Fruit fly (Drosophila melanogaster): ENCODE measurements around the gene CG32277.

CG32277 gene

dm6 chr3L:3242121-3243083, 37.2 kb upstream of the CG32277 start (continued):
- TF ChIP-seq acj6 (GFP tag; optimal IDR thresholded peaks at IDR 0.05), result peak; percentile 43
- TF ChIP-seq CG11294 (GFP tag; IDR thresholded peaks at IDR 0.05), result no peak
- TF ChIP-seq CG16779 (tag; optimal IDR thresholded peaks at IDR 0.05), result no peak
- TF ChIP-seq CG6808 (GFP tag; optimal IDR thresholded peaks at IDR 0.05), result peak; percentile 32
- TF ChIP-seq dsx (GFP tag; optimal IDR thresholded peaks at IDR 0.05; ENCODE audit: poor library complexity, severe bottlenecking), result peak; percentile 41
- TF ChIP-seq CG6276 (GFP tag; optimal IDR thresholded peaks at IDR 0.05), result peak; percentile 6
- no peak for TF ChIP-seq Sox102F (GFP tag; optimal IDR thresholded peaks at IDR 0.05)
- TF ChIP-seq CG8632 (GFP tag; optimal IDR thresholded peaks at IDR 0.05), result no peak
- TF ChIP-seq lz (GFP tag; optimal IDR thresholded peaks at IDR 0.05), result peak; percentile 36
- TF ChIP-seq Sox15 (GFP tag; optimal IDR thresholded peaks at IDR 0.05), result no peak

dm6 chr3L:3241368-3241640, 36.1 kb upstream of the CG32277 start:
- TF ChIP-seq Hr38 (GFP tag; optimal IDR thresholded peaks at IDR 0.05) (no peak), svp (GFP tag) (peak; percentile 81)

DNA sequence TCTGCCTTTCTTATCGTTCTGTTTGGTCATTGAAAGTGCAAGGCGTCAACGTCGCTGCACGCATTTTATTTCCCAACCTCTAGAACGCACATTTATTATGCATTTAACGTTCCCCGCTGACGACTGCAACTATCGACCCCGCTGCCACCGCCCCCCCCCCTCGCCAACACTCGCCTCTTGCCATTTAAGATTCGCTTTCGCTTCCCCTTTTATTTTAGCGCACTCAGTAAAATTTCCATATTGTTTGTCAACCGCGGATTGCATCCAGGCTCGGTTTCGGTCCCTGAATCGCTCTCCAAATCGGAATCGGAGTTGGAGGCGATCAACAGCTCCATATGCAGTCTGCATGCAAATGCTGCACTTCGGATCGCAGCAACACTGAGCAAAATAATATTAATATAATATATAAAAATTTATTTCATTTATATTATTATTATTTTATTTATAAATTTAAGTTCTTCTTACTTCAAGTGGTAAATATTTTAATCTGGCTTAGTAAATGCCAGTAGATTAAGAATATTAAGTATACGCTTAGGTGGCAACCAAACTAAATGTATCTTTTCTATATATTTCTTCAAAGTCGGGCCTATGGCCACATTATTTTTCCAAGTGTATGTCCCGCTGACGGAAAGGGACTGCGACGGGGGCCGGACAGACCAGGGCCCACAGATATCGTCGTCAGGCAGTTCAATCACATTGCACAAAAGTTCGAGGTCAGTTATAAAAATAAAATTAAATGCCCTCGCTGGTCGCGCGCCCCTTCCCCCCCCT, 35.5 kb upstream of the CG32277 start:
- TF ChIP-seq esn (GFP tag; optimal IDR thresholded peaks at IDR 0.05) (peak; percentile 92), Eip78C (GFP tag) (peak; percentile 97), CG10631 (GFP tag; optimal IDR thresholded peaks at IDR 0.05) (peak; percentile 95), Gug (GFP tag; IDR thresholded peaks at IDR 0.05) (peak; percentile 78), cyc (GFP tag; optimal IDR thresholded peaks at IDR 0.05) (peak; percentile 92), Smox (GFP tag; optimal IDR thresholded peaks at IDR 0.05) (peak; percentile 83), topi (GFP tag; optimal IDR thresholded peaks at IDR 0.05) (peak; percentile 92), CG34406 (GFP tag; optimal IDR thresholded peaks at IDR 0.05) (peak; percentile 98), CG32006 (GFP tag; optimal IDR thresholded peaks at IDR 0.05) (peak; percentile 95), Ets96B (tag; optimal IDR thresholded peaks at IDR 0.05) (peak; percentile 99), CG10669 (GFP tag; optimal IDR thresholded peaks at IDR 0.05) (peak; percentile 98), CG9139 (GFP tag; optimal IDR thresholded peaks at IDR 0.05) (peak; percentile 98), Eip93F (GFP tag; optimal IDR thresholded peaks at IDR 0.05) (peak; percentile 57), CG3919 (GFP tag; optimal IDR thresholded peaks at IDR 0.05) (peak; percentile 95), svp (GFP tag) (peak; percentile 98), Ets21C (GFP tag; optimal IDR thresholded peaks at IDR 0.05) (peak; percentile 76), salr (GFP tag; optimal IDR thresholded peaks at IDR 0.05) (peak; percentile 65 to 93), Hr38 (GFP tag; optimal IDR thresholded peaks at IDR 0.05) (no peak), CG4318 (GFP tag; optimal IDR thresholded peaks at IDR 0.05) (peak; percentile 85), Sox102F (GFP tag; optimal IDR thresholded peaks at IDR 0.05) (peak; percentile 88), Hr39 (GFP tag; optimal IDR thresholded peaks at IDR 0.05) (peak; percentile 88), fkh (GFP tag; optimal IDR thresholded peaks at IDR 0.05) (no peak), CG6854 (GFP tag; optimal IDR thresholded peaks at IDR 0.05) (peak; percentile 96), Lpt (GFP tag; optimal IDR thresholded peaks at IDR 0.05) (peak; percentile 64), Eip75B (GFP tag; optimal IDR thresholded peaks at IDR 0.05) (peak; percentile 86), Met (GFP tag; optimal IDR thresholded peaks at IDR 0.05) (peak; percentile 89), lz (GFP tag; optimal IDR thresholded peaks at IDR 0.05) (peak; percentile 86), CG6276 (GFP tag; optimal IDR thresholded peaks at IDR 0.05) (peak; percentile 87), acj6 (GFP tag; optimal IDR thresholded peaks at IDR 0.05) (peak; percentile 94), Blimp-1 (GFP tag; optimal IDR thresholded peaks at IDR 0.05) (peak; percentile 82), ss (GFP tag; optimal IDR thresholded peaks at IDR 0.05) (peak; percentile 99), pdm3 (GFP tag; optimal IDR thresholded peaks at IDR 0.05) (peak; percentile 88), CG6808 (GFP tag; optimal IDR thresholded peaks at IDR 0.05) (peak; percentile 98), fd59A (GFP tag; optimal IDR thresholded peaks at IDR 0.05) (peak; percentile 93), net (GFP tag; optimal IDR thresholded peaks at IDR 0.05) (peak; percentile 88), CG11294 (GFP tag; IDR thresholded peaks at IDR 0.05) (peak; percentile 62), OdsH (GFP tag; optimal IDR thresholded peaks at IDR 0.05) (peak; percentile 93), CG6163 (GFP tag; IDR thresholded peaks at IDR 0.05) (peak; percentile 93), CG31627 (GFP tag; optimal IDR thresholded peaks at IDR 0.05) (peak; percentile 90)
